Worm (Caenorhabditis elegans): ENCODE data around the gene H20J04.9.

DNA sequence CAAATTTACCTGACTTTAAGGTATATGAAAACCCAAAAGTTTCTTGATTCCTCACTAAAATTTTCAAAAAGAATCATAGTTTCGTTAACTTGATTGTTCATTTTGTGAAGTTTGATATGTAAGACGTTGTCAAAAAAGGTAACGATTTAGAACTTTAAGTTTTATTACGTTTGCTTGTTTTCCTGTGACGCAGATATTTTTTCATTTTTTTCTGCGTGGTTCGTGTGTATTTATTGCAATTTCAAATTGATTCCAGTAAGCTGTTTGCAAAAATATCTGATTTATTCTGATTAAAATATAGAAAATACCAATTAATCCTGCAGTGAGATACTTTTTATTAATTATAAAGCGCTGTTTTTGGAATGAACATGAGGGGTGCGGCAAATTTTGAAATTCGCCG lies 35.0 kb upstream of the H20J04.9 start, which contains the start of gene srw-40:
- no peak for TF ChIP-seq ceh-82 (tag; optimal IDR thresholded peaks at IDR 0.05)
- TF ChIP-seq egl-27 (tag; optimal IDR thresholded peaks at IDR 0.05) = no peak
- TF ChIP-seq zag-1 (tag; optimal IDR thresholded peaks at IDR 0.05) = no peak
